Fruit fly (Drosophila melanogaster) S2 (cell line): Measurements from ENCODE around the gene mRpL55.

Experiments used
- CG8478 ChIP-seq: fragments of >200 bp; optimal IDR thresholded peaks from 2 replicates; lab custom pipeline; 2018
- CTCF ChIP-seq, 2 experiments: fragments of >200 bp; optimal IDR thresholded peaks; 2 replicates each; lab custom pipeline; 2018

DNA sequence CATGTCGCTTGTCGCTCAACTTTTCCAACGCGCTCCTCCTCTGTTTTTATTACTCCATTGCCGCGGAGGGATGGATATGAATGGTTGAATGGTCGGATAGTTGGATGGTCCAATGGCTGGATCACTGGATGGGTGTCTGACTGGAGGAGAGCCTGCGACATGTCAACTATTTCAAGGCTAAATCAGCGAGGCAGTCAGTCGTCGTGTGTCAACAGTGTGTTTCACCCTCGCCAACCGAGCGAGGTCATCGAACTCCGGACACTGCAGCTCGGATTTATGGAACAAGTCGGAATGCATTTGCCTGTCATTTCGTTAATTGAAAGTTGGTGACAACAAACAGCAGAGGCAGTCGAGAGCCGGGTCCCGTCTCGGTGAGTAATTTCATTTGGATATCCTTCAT lies 22.8 kb downstream of the mRpL55 start:
- TF ChIP-seq CG8478 (no peak), CTCF (optimal IDR thresholded peaks at IDR 0.05; lab: Kevin White, UChicago) (no peak)
